Fruit fly (Drosophila melanogaster) whole organism, embryonic: ENCODE data around the gene nop5.

Experiments used
- B-H2 ChIP-seq: fragments of 200-800 bp; sonication (Bioruptor generic); optimal IDR thresholded peaks from 2 replicates; lab custom pipeline; 2018; ENCODE audit warnings: missing biosample characterization, mild to moderate bottlenecking, missing genetic modification characterization
- Bgb ChIP-seq: fragments of 200-800 bp; sonication (Bioruptor generic); IDR thresholded peaks from 2 replicates; pipeline ENCODE4 v1.3.6; 2022; ENCODE audit warnings: missing biosample characterization, missing genetic modification characterization; ENCODE audit not compliant: partially characterized antibody
- CG1024 ChIP-seq: fragments of 200-800 bp; sonication (Bioruptor generic); IDR thresholded peaks from 2 replicates; pipeline ENCODE4 v1.3.6; 2022; ENCODE audit warnings: missing biosample characterization, missing genetic modification characterization
- CG11085 ChIP-seq: fragments of 200-800 bp; sonication (Bioruptor generic); IDR thresholded peaks from 2 replicates; pipeline ENCODE4 v1.3.6; 2022; ENCODE audit warnings: missing biosample characterization, missing genetic modification characterization
- CG11504 ChIP-seq: fragments of 200-800 bp; sonication (Bioruptor generic); optimal IDR thresholded peaks from 3 replicates; lab custom pipeline; 2019; ENCODE audit warnings: missing biosample characterization, mild to moderate bottlenecking, missing genetic modification characterization, moderate library complexity
- CG11696 ChIP-seq: fragments of 200-800 bp; sonication (Bioruptor generic); IDR thresholded peaks from 2 replicates; pipeline ENCODE4 v1.3.6; 2022; ENCODE audit warnings: missing biosample characterization, missing genetic modification characterization
- CG13775 ChIP-seq: fragments of 200-800 bp; sonication (Bioruptor generic); optimal IDR thresholded peaks from 3 replicates; lab custom pipeline; 2017; ENCODE audit warnings: missing biosample characterization, mild to moderate bottlenecking, missing genetic modification characterization
- CG14014 ChIP-seq: fragments of 200-800 bp; sonication (Bioruptor generic); IDR thresholded peaks from 2 replicates; pipeline ENCODE4 v1.3.6; 2022; ENCODE audit warnings: missing biosample characterization, missing genetic modification characterization
- CG18262 ChIP-seq: fragments of 200-800 bp; optimal IDR thresholded peaks from 3 replicates; lab custom pipeline; 2019; ENCODE audit warnings: missing biosample characterization, mild to moderate bottlenecking, missing genetic modification characterization, moderate library complexity
- CG1832 ChIP-seq: fragments of 200-800 bp; sonication (Bioruptor generic); optimal IDR thresholded peaks from 2 replicates; lab custom pipeline; 2017; ENCODE audit warnings: missing biosample characterization, mild to moderate bottlenecking, missing genetic modification characterization, inconsistent platforms
- CG2116 ChIP-seq: fragments of 200-800 bp; sonication (Bioruptor generic); optimal IDR thresholded peaks from 3 replicates; lab custom pipeline; 2018; ENCODE audit warnings: missing biosample characterization, mild to moderate bottlenecking, missing genetic modification characterization
- CG32532 ChIP-seq: fragments of 200-800 bp; sonication (Bioruptor generic); IDR thresholded peaks from 2 replicates; pipeline ENCODE4 v1.3.6; 2022; ENCODE audit warnings: missing biosample characterization, missing genetic modification characterization
- CG3407 ChIP-seq: fragments of 200-800 bp; sonication (Bioruptor generic); optimal IDR thresholded peaks from 2 replicates; lab custom pipeline; 2018; ENCODE audit warnings: missing biosample characterization, mild to moderate bottlenecking, missing genetic modification characterization
- CG3838 ChIP-seq: fragments of 200-800 bp; sonication (Bioruptor generic); optimal IDR thresholded peaks from 3 replicates; lab custom pipeline; 2016; ENCODE audit warnings: missing biosample characterization, missing genetic modification characterization
- CG5245 ChIP-seq: fragments of 200-800 bp; sonication (Bioruptor generic); optimal IDR thresholded peaks from 3 replicates; lab custom pipeline; 2016; ENCODE audit warnings: missing biosample characterization, missing genetic modification characterization
- CG8290 ChIP-seq, 3 experiments: fragments of 200-800 bp; sonication (Bioruptor generic); optimal IDR thresholded peaks; 2 replicates each; lab custom pipeline; 2016 to 2019; ENCODE audit warnings: missing biosample characterization in 3 of 3, missing genetic modification characterization in 3 of 3, mild to moderate bottlenecking in 2 of 3, moderate library complexity in 1 of 3
- Dll ChIP-seq: fragments of 200-800 bp; sonication (Bioruptor generic); IDR thresholded peaks from 4 replicates; pipeline ENCODE4 v1.3.6; 2022; ENCODE audit warnings: missing biosample characterization, missing genetic modification characterization; ENCODE audit not compliant: partially characterized antibody
- E2f2 ChIP-seq: fragments of 200-800 bp; sonication (Bioruptor generic); IDR thresholded peaks from 2 replicates; pipeline ENCODE4 v1.3.6; 2022; ENCODE audit warnings: missing biosample characterization, missing genetic modification characterization
- Eip74EF ChIP-seq, 2 experiments: fragments of 200-800 bp in 1 of 2; fragments of >200 bp in 1 of 2; sonication (Bioruptor generic) in 1 of 2; optimal IDR thresholded peaks; 2 replicates each; lab custom pipeline; 2017 to 2019; ENCODE audit warnings: missing biosample characterization in 2 of 2, missing genetic modification characterization in 2 of 2, mild to moderate bottlenecking in 1 of 2, moderate library complexity in 1 of 2
- Ets65A ChIP-seq: fragments of 200-800 bp; sonication (Bioruptor generic); peaks from one replicate; lab custom pipeline; 2016; ENCODE audit warnings: missing biosample characterization, missing genetic modification characterization
- Fer2 ChIP-seq: fragments of 200-800 bp; sonication (Bioruptor generic); optimal IDR thresholded peaks from 2 replicates; lab custom pipeline; 2018; ENCODE audit warnings: missing biosample characterization, mild to moderate bottlenecking, missing genetic modification characterization, moderate library complexity
- Hand ChIP-seq: fragments of 200-800 bp; sonication (Bioruptor generic); optimal IDR thresholded peaks from 2 replicates; lab custom pipeline; 2017; ENCODE audit warnings: mild to moderate bottlenecking, missing biosample characterization, missing genetic modification reagents, missing genetic modification characterization
- Jarid2 ChIP-seq: fragments of 200-800 bp; sonication (Bioruptor generic); optimal IDR thresholded peaks from 3 replicates; lab custom pipeline; 2017; ENCODE audit warnings: mild to moderate bottlenecking, missing biosample characterization, missing genetic modification reagents, missing genetic modification characterization
- Kr ChIP-seq: fragments of 200-800 bp; sonication (Bioruptor generic); optimal IDR thresholded peaks from 2 replicates; lab custom pipeline; 2017; ENCODE audit warnings: missing biosample characterization, mild to moderate bottlenecking, missing genetic modification characterization
- Lhr ChIP-seq: fragments of 200-800 bp; sonication (Bioruptor generic); optimal IDR thresholded peaks from 3 replicates; lab custom pipeline; 2017; ENCODE audit warnings: mild to moderate bottlenecking, missing biosample characterization, missing genetic modification reagents, missing genetic modification characterization
- MESR4 ChIP-seq: fragments of 200-800 bp; sonication (Bioruptor generic); optimal IDR thresholded peaks from 2 replicates; lab custom pipeline; 2018; ENCODE audit warnings: missing biosample characterization, mild to moderate bottlenecking, missing genetic modification characterization, moderate library complexity
- Meics ChIP-seq: fragments of 200-800 bp; sonication (Bioruptor generic); optimal IDR thresholded peaks from 2 replicates; lab custom pipeline; 2017; ENCODE audit warnings: missing biosample characterization, mild to moderate bottlenecking, missing genetic modification characterization
- Sry-δ ChIP-seq: fragments of 200-800 bp; sonication (Bioruptor generic); optimal IDR thresholded peaks from 2 replicates; lab custom pipeline; 2016; ENCODE audit warnings: missing biosample characterization, missing genetic modification characterization
- TFAM ChIP-seq: fragments of 200-800 bp; sonication (Bioruptor generic); optimal IDR thresholded peaks from 2 replicates; lab custom pipeline; 2017; ENCODE audit warnings: missing biosample characterization, missing genetic modification characterization, inconsistent platforms
- Trl ChIP-seq, 3 experiments: fragments of >200 bp in 2 of 3; fragments of 200-800 bp in 1 of 3; sonication (Bioruptor generic) in 1 of 3; optimal IDR thresholded peaks; 2 replicates in 1 of 3; 3 replicates in 2 of 3; lab custom pipeline; 2016 to 2017; ENCODE audit warnings: missing biosample characterization in 1 of 3, missing genetic modification characterization in 1 of 3
- Xbp1 ChIP-seq: fragments of 200-800 bp; sonication (Bioruptor generic); optimal IDR thresholded peaks from 3 replicates; lab custom pipeline; 2016; ENCODE audit warnings: missing biosample characterization, mild to moderate bottlenecking, missing genetic modification characterization
- ase ChIP-seq: fragments of 200-800 bp; sonication (Bioruptor generic); IDR thresholded peaks from 3 replicates; pipeline ENCODE4 v1.3.6; 2022; ENCODE audit warnings: missing biosample characterization, missing genetic modification characterization
- ash1 ChIP-seq: fragments of 200-800 bp; sonication (Bioruptor generic); optimal IDR thresholded peaks from 2 replicates; lab custom pipeline; 2018; ENCODE audit warnings: missing biosample characterization, mild to moderate bottlenecking, missing genetic modification characterization
- exex ChIP-seq: fragments of 200-800 bp; sonication (Bioruptor generic); optimal IDR thresholded peaks from 4 replicates; lab custom pipeline; 2018; ENCODE audit warnings: missing biosample characterization, mild to moderate bottlenecking, missing genetic modification characterization, moderate library complexity
- gem ChIP-seq: fragments of 200-800 bp; sonication (Bioruptor generic); optimal IDR thresholded peaks from 2 replicates; lab custom pipeline; 2019; ENCODE audit warnings: missing biosample characterization, mild to moderate bottlenecking, missing genetic modification characterization, moderate library complexity
- gfzf ChIP-seq: fragments of 200-800 bp; sonication (Bioruptor generic); optimal IDR thresholded peaks from 2 replicates; lab custom pipeline; 2016; ENCODE audit warnings: missing biosample characterization, mild to moderate bottlenecking, missing genetic modification characterization, moderate library complexity
- gro ChIP-seq: fragments of 200-800 bp; sonication (Bioruptor generic); optimal IDR thresholded peaks from 2 replicates; lab custom pipeline; 2016; ENCODE audit warnings: missing biosample characterization, missing genetic modification characterization
- her ChIP-seq: fragments of 200-800 bp; sonication (Bioruptor generic); optimal IDR thresholded peaks from 2 replicates; lab custom pipeline; 2016; ENCODE audit warnings: missing biosample characterization, missing genetic modification characterization
- insv ChIP-seq, 2 experiments: fragments of 200-800 bp; sonication (Bioruptor generic); optimal IDR thresholded peaks; 3 replicates each; lab custom pipeline; 2016 to 2018; ENCODE audit warnings: missing biosample characterization in 2 of 2, missing genetic modification characterization in 2 of 2
- org-1 ChIP-seq: fragments of 200-800 bp; sonication (Bioruptor generic); optimal IDR thresholded peaks from 2 replicates; lab custom pipeline; 2017; ENCODE audit warnings: missing biosample characterization, missing genetic modification characterization
- pum ChIP-seq: fragments of 200-800 bp; sonication (Bioruptor generic); optimal IDR thresholded peaks from 2 replicates; lab custom pipeline; 2016; ENCODE audit warnings: missing biosample characterization, missing genetic modification characterization
- pzg ChIP-seq: fragments of 200-800 bp; sonication (Bioruptor generic); optimal IDR thresholded peaks from 3 replicates; lab custom pipeline; 2018; ENCODE audit warnings: missing biosample characterization, mild to moderate bottlenecking, missing genetic modification characterization, moderate library complexity
- ranshi ChIP-seq: fragments of 200-800 bp; sonication (Bioruptor generic); IDR thresholded peaks from 2 replicates; pipeline ENCODE4 v1.3.6; 2022; ENCODE audit warnings: missing biosample characterization, missing genetic modification characterization
- ro ChIP-seq: fragments of 200-800 bp; sonication (Bioruptor generic); IDR thresholded peaks from 2 replicates; pipeline ENCODE4 v1.3.6; 2022; ENCODE audit warnings: missing biosample characterization, missing genetic modification characterization
- sens ChIP-seq: fragments of 200-800 bp; sonication (Bioruptor generic); peaks from one replicate; lab custom pipeline; 2016; ENCODE audit warnings: missing biosample characterization, missing genetic modification characterization
- sima ChIP-seq: fragments of 200-800 bp; sonication (Bioruptor generic); optimal IDR thresholded peaks from 2 replicates; lab custom pipeline; 2016; ENCODE audit warnings: missing biosample characterization, missing genetic modification characterization
- slp2 ChIP-seq: fragments of 200-800 bp; sonication (Bioruptor generic); optimal IDR thresholded peaks from 2 replicates; lab custom pipeline; 2016; ENCODE audit warnings: missing biosample characterization, missing genetic modification characterization
- tgo ChIP-seq: fragments of 200-800 bp; sonication (Bioruptor generic); IDR thresholded peaks from 3 replicates; pipeline ENCODE4 v1.3.6; 2022; ENCODE audit warnings: missing biosample characterization, missing genetic modification characterization
- tin ChIP-seq: fragments of 200-800 bp; sonication (Bioruptor generic); optimal IDR thresholded peaks from 3 replicates; lab custom pipeline; 2016; ENCODE audit warnings: missing biosample characterization, missing genetic modification characterization

The nop5 gene

DNA sequence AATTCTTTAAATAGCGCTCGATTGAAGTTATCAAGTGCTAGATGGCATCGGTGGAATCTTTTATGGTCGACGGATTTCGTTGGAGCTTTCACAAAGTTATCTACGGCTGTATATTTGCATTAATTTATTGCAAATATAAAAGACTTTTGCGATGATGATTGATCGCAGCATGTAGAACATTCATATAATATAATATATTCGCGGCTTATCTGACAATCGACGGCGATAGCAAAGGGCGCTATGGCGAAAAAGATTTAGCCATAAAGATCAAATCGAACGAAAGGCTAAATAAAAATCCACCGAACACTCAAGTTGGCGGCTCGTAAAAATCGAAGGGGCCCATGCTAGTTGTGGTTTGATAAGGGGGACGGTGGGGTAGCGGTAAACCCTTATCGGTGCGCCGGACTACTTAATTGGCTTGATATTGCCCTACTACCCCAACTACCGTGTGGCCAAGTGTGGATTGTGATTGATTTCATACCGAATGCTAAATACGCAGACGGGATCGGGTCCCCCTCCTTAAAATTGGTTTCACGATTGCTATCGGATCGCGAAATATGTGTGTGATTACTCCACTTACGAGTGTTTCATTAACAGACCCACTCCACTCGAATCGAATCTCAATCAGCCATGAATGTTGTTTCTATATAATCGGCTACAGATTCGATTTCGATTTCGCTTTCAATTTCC is 50.2 kb downstream of the nop5 start (continued):
- TF ChIP-seq sima (no peak), Bgb (GFP tag; lab: Robert Waterston, UW) (no peak), E2f2 (GFP tag; lab: Robert Waterston, UW) (no peak), tin (GFP tag; lab: Kevin White, UChicago) (no peak), CG11696 (GFP tag; lab: Robert Waterston, UW) (no peak), Sry-δ (GFP tag; lab: Kevin White, UChicago) (no peak), her (GFP tag; lab: Kevin White, UChicago) (no peak), TFAM (no peak), ro (no peak), exex (tag; lab: Kevin White, UChicago) (peak; percentile 99), ash1 (GFP tag; lab: Kevin White, UChicago) (no peak), MESR4 (GFP tag; lab: Kevin White, UChicago) (no peak), Hand (GFP tag; lab: Kevin White, UChicago) (peak; percentile 0), gro (GFP tag; lab: Kevin White, UChicago) (peak; percentile 84), CG14014 (GFP tag; lab: Robert Waterston, UW) (no peak), CG13775 (no peak), org-1 (no peak), Dll (no peak), B-H2 (peak; percentile 35), Xbp1 (GFP tag; lab: Kevin White, UChicago) (no peak), gfzf (GFP tag; lab: Kevin White, UChicago) (no peak), CG2116 (no peak), CG3407 (GFP tag; lab: Kevin White, UChicago) (no peak), gem (tag; lab: Kevin White, UChicago) (no peak), tgo (no peak), Jarid2 (GFP tag; lab: Kevin White, UChicago) (peak; percentile 18), Kr (GFP tag; lab: Kevin White, UChicago) (no peak), pzg (GFP tag; lab: Kevin White, UChicago) (no peak), sens (GFP tag; lab: Kevin White, UChicago) (peak; percentile 28), ase (GFP tag; lab: Robert Waterston, UW) (0 out of 3 replicates have a peak, but pooled peaks have one; percentile 6), Eip74EF (GFP tag; optimal IDR thresholded peaks at IDR 0.05; lab: Kevin White, UChicago) (no peak), Fer2 (tag; lab: Kevin White, UChicago) (no peak), CG3838 (GFP tag; lab: Kevin White, UChicago) (no peak), CG5245 (GFP tag; lab: Kevin White, UChicago) (no peak), CG32532 (no peak), CG8290 (GFP tag; optimal IDR thresholded peaks at IDR 0.05; lab: Kevin White, UChicago) (no peak), CG8290 (tag; optimal IDR thresholded peaks at IDR 0.05; lab: Kevin White, UChicago) (peak in 1 of 2 experiments; percentile 8), CG1024 (no peak), pum (GFP tag; lab: Kevin White, UChicago) (no peak), slp2 (GFP tag; lab: Kevin White, UChicago) (no peak), CG11085 (GFP tag; lab: Robert Waterston, UW) (no peak), CG11504 (no peak), Ets65A (GFP tag; lab: Kevin White, UChicago) (no peak), Trl (optimal IDR thresholded peaks at IDR 0.05; lab: Kevin White, UChicago) (no peak), Trl (GFP tag; optimal IDR thresholded peaks at IDR 0.05; lab: Kevin White, UChicago) (no peak), CG18262 (tag; lab: Kevin White, UChicago) (no peak), Lhr (no peak), Meics (no peak), insv (GFP tag; optimal IDR thresholded peaks at IDR 0.05; lab: Kevin White, UChicago) (no peak), ranshi (GFP tag; lab: Robert Waterston, UW) (no peak), CG1832 (GFP tag; lab: Kevin White, UChicago) (no peak)
